Worm (Caenorhabditis elegans): ENCODE measurements around the gene T07A5.7.

Gene T07A5.7

DNA sequence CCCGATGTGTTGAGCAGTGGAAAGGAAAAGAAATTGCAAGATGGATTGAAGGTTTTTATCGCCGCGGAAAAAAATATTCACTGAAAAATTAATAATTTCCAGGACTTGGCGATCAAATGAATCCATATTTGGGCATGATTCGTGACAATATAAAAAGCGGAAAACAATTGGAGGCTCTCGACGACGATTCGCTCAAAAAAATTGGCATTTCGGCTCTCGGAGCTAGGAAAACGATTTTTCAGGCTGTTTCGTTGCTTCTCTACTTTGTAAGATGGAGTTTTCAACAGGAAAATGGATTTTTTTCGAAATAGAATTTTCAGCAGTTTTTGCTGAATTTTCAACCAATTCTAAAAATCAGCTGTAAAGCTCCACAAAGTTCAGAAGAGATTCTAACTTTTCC is 39.1 kb downstream of the T07A5.7 start:
- no peak for TF ChIP-seq gmeb-1 (tag; optimal IDR thresholded peaks at IDR 0.05)

- TF ChIP-seq F13H6.1 (tag; optimal IDR thresholded peaks at IDR 0.05) (peak; percentile 81), sma-3 (GFP tag; optimal IDR thresholded peaks at IDR 0.05) (peak; percentile 82), skn-1 (tag; optimal IDR thresholded peaks at IDR 0.05) (no peak), mdl-1 (tag; optimal IDR thresholded peaks at IDR 0.05) (peak in 1 of 2 experiments; percentile 24), egl-27 (tag; optimal IDR thresholded peaks at IDR 0.05) (no peak), fos-1 (tag; optimal IDR thresholded peaks at IDR 0.05) (peak; percentile 13), nhr-25 (tag; optimal IDR thresholded peaks at IDR 0.05) (peak; percentile 56), C34F6.9 (tag; optimal IDR thresholded peaks at IDR 0.05) (peak; percentile 62), ceh-16 (tag; optimal IDR thresholded peaks at IDR 0.05) (no peak), ztf-4 (tag; optimal IDR thresholded peaks at IDR 0.05) (no peak), nhr-21 (tag; optimal IDR thresholded peaks at IDR 0.05) (peak; percentile 36), elt-1 (tag; optimal IDR thresholded peaks at IDR 0.05) (no peak), ama-1 (optimal IDR thresholded peaks at IDR 0.05) (no peak), nhr-6 (tag; optimal IDR thresholded peaks at IDR 0.05) (no peak), unc-55 (GFP tag; optimal IDR thresholded peaks at IDR 0.05) (peak; percentile 80), lsy-2 (tag; optimal IDR thresholded peaks at IDR 0.05) (peak; percentile 63 to 84), alr-1 (tag; optimal IDR thresholded peaks at IDR 0.05) (no peak), nhr-11 (tag; optimal IDR thresholded peaks at IDR 0.05) (no peak), peb-1 (tag; optimal IDR thresholded peaks at IDR 0.05) (no peak), unc-39 (tag; optimal IDR thresholded peaks at IDR 0.05) (no peak), lin-11 (tag; optimal IDR thresholded peaks at IDR 0.05) (no peak), nhr-23 (tag; optimal IDR thresholded peaks at IDR 0.05) (no peak), lin-13 (GFP tag; optimal IDR thresholded peaks at IDR 0.05) (peak; percentile 57), unc-62 (GFP tag; optimal IDR thresholded peaks at IDR 0.05) (no peak), zag-1 (tag; optimal IDR thresholded peaks at IDR 0.05) (no peak), ztf-11 (tag; optimal IDR thresholded peaks at IDR 0.05) (no peak), blmp-1 (tag; optimal IDR thresholded peaks at IDR 0.05; ENCODE audit: insufficient read depth) (no peak), nhr-10 (tag; optimal IDR thresholded peaks at IDR 0.05) (no peak), R02D3.7 (tag; optimal IDR thresholded peaks at IDR 0.05) (peak; percentile 48), ceh-82 (tag; optimal IDR thresholded peaks at IDR 0.05) (no peak), nhr-77 (tag; optimal IDR thresholded peaks at IDR 0.05) (no peak), sem-4 (tag; optimal IDR thresholded peaks at IDR 0.05) (peak; percentile 13), gmeb-1 (tag; optimal IDR thresholded peaks at IDR 0.05) (peak; percentile 71), mbf-1 (tag; optimal IDR thresholded peaks at IDR 0.05) (no peak), dmd-4 (tag; optimal IDR thresholded peaks at IDR 0.05) (no peak), aly-2 (tag; optimal IDR thresholded peaks at IDR 0.05) (no peak), sma-9 (GFP tag; optimal IDR thresholded peaks at IDR 0.05) (peak; percentile 74), sma-9 (tag; optimal IDR thresholded peaks at IDR 0.05) (no peak), lin-39 (tag; optimal IDR thresholded peaks at IDR 0.05) (no peak), ZK546.5 (tag; optimal IDR thresholded peaks at IDR 0.05) (no peak), ztf-1 (GFP tag; conservative IDR thresholded peaks at IDR 0.05) (no peak), nhr-237 (tag; optimal IDR thresholded peaks at IDR 0.05) (no peak), mab-5 (tag; optimal IDR thresholded peaks at IDR 0.05) (peak; percentile 8), nhr-12 (tag; optimal IDR thresholded peaks at IDR 0.05) (no peak), Y55F3AM.14 (GFP tag; optimal IDR thresholded peaks at IDR 0.05) (no peak), snpc-4 (tag; optimal IDR thresholded peaks at IDR 0.05) (no peak), crh-2 (tag; optimal IDR thresholded peaks at IDR 0.05) (peak; percentile 73), elt-3 (tag; optimal IDR thresholded peaks at IDR 0.05) (no peak), nhr-129 (tag; optimal IDR thresholded peaks at IDR 0.05) (peak; percentile 59)
Observed at ce11 chrIII:10270778-10271307, 40.1 kb downstream of the T07A5.7 start, which contains the start of gene cnk-1. Gene cnk-1, plus strand, starts transcription at chrIII:10271257.

Data from whole organism, L2 larva.